Fruit fly (Drosophila melanogaster): ENCODE results near the gene CG33494.

CG33494 gene

DNA sequence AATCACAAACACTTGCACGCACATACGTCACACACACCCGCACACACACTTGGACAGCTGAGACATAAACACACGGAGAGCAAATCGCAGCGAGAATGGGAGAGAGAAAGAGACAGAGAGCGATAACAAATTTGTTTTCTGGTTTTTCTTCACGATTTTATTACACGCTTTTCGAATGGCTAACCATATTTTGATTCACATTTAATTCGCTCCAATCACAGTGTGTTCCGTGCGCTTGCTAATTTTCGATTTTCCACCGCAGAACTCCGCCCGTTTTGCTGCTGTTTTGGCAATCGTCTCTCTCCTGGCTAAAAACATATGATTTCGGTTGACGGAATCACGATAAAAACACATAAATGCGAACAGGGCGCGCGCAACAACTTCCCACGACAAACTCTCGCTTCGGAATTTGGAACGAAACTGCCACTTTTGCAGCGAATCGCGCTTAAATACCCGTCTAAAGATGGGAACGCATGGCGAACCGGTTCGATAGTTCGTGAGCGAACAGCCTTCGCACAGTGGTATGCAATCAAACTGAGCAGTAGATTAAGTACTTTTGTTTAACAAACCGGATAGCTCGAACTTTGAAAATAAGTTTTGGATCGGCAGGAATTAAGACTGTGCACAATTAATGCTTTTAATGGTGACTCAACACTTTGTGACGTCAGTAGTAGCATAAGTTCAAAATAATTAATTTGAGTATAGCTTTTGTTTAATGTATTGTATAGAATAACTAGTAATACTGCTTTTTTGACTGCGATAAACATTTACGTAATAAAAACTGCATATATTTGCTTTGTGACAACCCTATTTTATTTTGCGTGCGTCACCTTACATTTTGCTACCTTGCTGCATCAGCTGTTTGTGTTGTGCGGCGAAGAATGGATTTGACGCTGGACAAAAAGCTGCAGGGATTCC, 22.1 kb downstream of the CG33494 start, which contains the start of the genes Fur1 and Vps33B (continued):
- TF ChIP-seq zfh2 (GFP tag; optimal IDR thresholded peaks at IDR 0.05), result peak; percentile 99
- TF ChIP-seq ham (GFP tag; IDR thresholded peaks at IDR 0.05), result peak; percentile 80; the same call in 1 of the 2 replicates
- TF ChIP-seq gt (GFP tag; IDR thresholded peaks at IDR 0.05), result peak; percentile 88
- TF ChIP-seq Hr3 (GFP tag; optimal IDR thresholded peaks at IDR 0.05), result peak; percentile 98
- peak; percentile 97 for TF ChIP-seq Atf3 (GFP tag; optimal IDR thresholded peaks at IDR 0.05)
- peak; percentile 97 for TF ChIP-seq cato (GFP tag; optimal IDR thresholded peaks at IDR 0.05; ENCODE audit: borderline replicate concordance)
- TF ChIP-seq CG7963 (GFP tag; IDR thresholded peaks at IDR 0.05; ENCODE audit: partially characterized antibody), result peak; percentile 74
- TF ChIP-seq Antp (GFP tag; optimal IDR thresholded peaks at IDR 0.05), result peak; percentile 98
- TF ChIP-seq CG2129 (GFP tag; IDR thresholded peaks at IDR 0.05; ENCODE audit: partially characterized antibody), result peak; percentile 45
- TF ChIP-seq CG31365 (tag; optimal IDR thresholded peaks at IDR 0.05), result peak; percentile 77
- TF ChIP-seq rib (GFP tag; IDR thresholded peaks at IDR 0.05), result peak; percentile 87
- TF ChIP-seq Vsx1 (GFP tag; optimal IDR thresholded peaks at IDR 0.05), result peak; percentile 92
- TF ChIP-seq Ssrp (tag; optimal IDR thresholded peaks at IDR 0.05), result peak; percentile 97
- no peak for TF ChIP-seq hth (optimal IDR thresholded peaks at IDR 0.05)
- peak; percentile 100 for TF ChIP-seq sens (GFP tag)
- no peak for TF ChIP-seq sc (optimal IDR thresholded peaks at IDR 0.05)
- TF ChIP-seq sc (GFP tag; optimal IDR thresholded peaks at IDR 0.05), result peak; percentile 96
- TF ChIP-seq ftz-f1 (GFP tag; optimal IDR thresholded peaks at IDR 0.05), result peak; percentile 98
- TF ChIP-seq bigmax (GFP tag; optimal IDR thresholded peaks at IDR 0.05), result no peak
- peak; percentile 99 for TF ChIP-seq tx (GFP tag; optimal IDR thresholded peaks at IDR 0.05)
- peak; percentile 95 for TF ChIP-seq MBD-R2 (GFP tag; IDR thresholded peaks at IDR 0.05)
- peak; percentile 96 for TF ChIP-seq CG11723 (GFP tag; optimal IDR thresholded peaks at IDR 0.05)
- TF ChIP-seq CG6791 (GFP tag; IDR thresholded peaks at IDR 0.05; ENCODE audit: partially characterized antibody), result peak; percentile 79; the same call in 2 of the 3 replicates
- peak; percentile 96 for TF ChIP-seq NfI (GFP tag; optimal IDR thresholded peaks at IDR 0.05)
- peak; percentile 97 for TF ChIP-seq B-H2 (GFP tag; optimal IDR thresholded peaks at IDR 0.05)
- TF ChIP-seq lola (GFP tag; optimal IDR thresholded peaks at IDR 0.05), result peak in 1 of 3 experiments; percentile 97
- peak; percentile 96 for TF ChIP-seq CG8388 (GFP tag; optimal IDR thresholded peaks at IDR 0.05)
- peak; percentile 98 for TF ChIP-seq ems (GFP tag; optimal IDR thresholded peaks at IDR 0.05)
- TF ChIP-seq slbo (GFP tag; IDR thresholded peaks at IDR 0.05), result peak; percentile 96
- peak; percentile 72 for TF ChIP-seq corto (GFP tag; optimal IDR thresholded peaks at IDR 0.05)
- TF ChIP-seq nau (GFP tag; optimal IDR thresholded peaks at IDR 0.05), result no peak
- peak; percentile 86 for TF ChIP-seq danr (GFP tag; IDR thresholded peaks at IDR 0.05)
- peak; percentile 98 for TF ChIP-seq CG10654 (GFP tag; optimal IDR thresholded peaks at IDR 0.05)
- TF ChIP-seq CG15479 (GFP tag; optimal IDR thresholded peaks at IDR 0.05), result peak; percentile 27
- TF ChIP-seq kay (GFP tag; optimal IDR thresholded peaks at IDR 0.05), result peak; percentile 97
- TF ChIP-seq CG8765 (GFP tag; IDR thresholded peaks at IDR 0.05), result peak; percentile 89
- peak; percentile 97 for TF ChIP-seq CG18599 (GFP tag; optimal IDR thresholded peaks at IDR 0.05)
- peak; percentile 88 for TF ChIP-seq CG32767 (GFP tag; IDR thresholded peaks at IDR 0.05)
- TF ChIP-seq Abd-B (GFP tag; optimal IDR thresholded peaks at IDR 0.05), result peak; percentile 96
- TF ChIP-seq Adf1 (GFP tag; IDR thresholded peaks at IDR 0.05), result peak; percentile 72
- TF ChIP-seq so (GFP tag; IDR thresholded peaks at IDR 0.05), result peak; percentile 94
- peak; percentile 75 for TF ChIP-seq pzg (GFP tag; optimal IDR thresholded peaks at IDR 0.05)
- TF ChIP-seq CG8944 (GFP tag; optimal IDR thresholded peaks at IDR 0.05), result peak; percentile 98
- TF ChIP-seq Blimp-1 (GFP tag; optimal IDR thresholded peaks at IDR 0.05), result peak; percentile 93
- peak; percentile 97 for TF ChIP-seq lab (GFP tag; optimal IDR thresholded peaks at IDR 0.05)
- peak; percentile 85 for TF ChIP-seq CG17802 (tag; optimal IDR thresholded peaks at IDR 0.05)
- TF ChIP-seq CG2678 (tag; optimal IDR thresholded peaks at IDR 0.05), result peak; percentile 97
- TF ChIP-seq eve (GFP tag; optimal IDR thresholded peaks at IDR 0.05), result peak in 1 of 2 experiments; percentile 99
